Fruit fly (Drosophila melanogaster) whole organism, embryonic: ENCODE results near the gene mfas.

Experiments used
- CG13287 ChIP-seq: fragments of 200-800 bp; sonication (Bioruptor generic); IDR thresholded peaks from 2 replicates; pipeline ENCODE4 v1.3.6; 2022; ENCODE audit warnings: missing biosample characterization, missing genetic modification characterization; ENCODE audit not compliant: partially characterized antibody
- CG16813 ChIP-seq: fragments of 200-800 bp; sonication (Bioruptor generic); IDR thresholded peaks from 3 replicates; pipeline ENCODE4 v1.3.6; 2022; ENCODE audit warnings: missing biosample characterization, missing genetic modification characterization; ENCODE audit not compliant: partially characterized antibody
- CG18262 ChIP-seq: fragments of 200-800 bp; optimal IDR thresholded peaks from 3 replicates; lab custom pipeline; 2019; ENCODE audit warnings: missing biosample characterization, mild to moderate bottlenecking, missing genetic modification characterization, moderate library complexity
- CkIIα-i1 ChIP-seq: fragments of 200-800 bp; sonication (Bioruptor generic); IDR thresholded peaks from 2 replicates; pipeline ENCODE4 v1.3.6; 2022; ENCODE audit warnings: missing biosample characterization, missing genetic modification characterization
- Ptx1 ChIP-seq: fragments of 200-800 bp; sonication (Bioruptor generic); IDR thresholded peaks from 2 replicates; pipeline ENCODE4 v1.3.6; 2022; ENCODE audit warnings: missing biosample characterization, missing genetic modification characterization
- dati ChIP-seq: fragments of 200-800 bp; sonication (Bioruptor generic); IDR thresholded peaks from 2 replicates; pipeline ENCODE4 v1.3.6; 2022; ENCODE audit warnings: missing biosample characterization, missing genetic modification characterization
- scrt ChIP-seq: fragments of 200-800 bp; sonication (Bioruptor generic); optimal IDR thresholded peaks from 2 replicates; lab custom pipeline; 2018; ENCODE audit warnings: missing biosample characterization, mild to moderate bottlenecking, missing genetic modification characterization, moderate library complexity

dm6 chr3R:12040228-12040627 is 47.1 kb upstream of the mfas start, which contains the start of gene CG14736:
- no peak for TF ChIP-seq dati (GFP tag; lab: Robert Waterston, UW)
- no peak for TF ChIP-seq Ptx1 (GFP tag; lab: Robert Waterston, UW)
- no peak for TF ChIP-seq CG16813
- TF ChIP-seq CG18262 (tag; lab: Kevin White, UChicago), result no peak
- TF ChIP-seq CG13287 (GFP tag; lab: Robert Waterston, UW), result no peak
- TF ChIP-seq scrt (GFP tag; lab: Kevin White, UChicago), result no peak
- no peak for TF ChIP-seq CkIIα-i1 (GFP tag; lab: Robert Waterston, UW)
